Worm (Caenorhabditis elegans): ENCODE measurements around the gene hlh-30.

The hlh-30 gene

ce11 chrIV:4021847-4022780 is 12.6 kb downstream of the hlh-30 start:
- TF ChIP-seq unc-62 (GFP tag; optimal IDR thresholded peaks at IDR 0.05): no peak

ce11 chrIV:4019836-4020235 is 14.9 kb downstream of the hlh-30 start:
- no peak for TF ChIP-seq unc-62 (GFP tag; optimal IDR thresholded peaks at IDR 0.05)

ce11 chrIV:4018692-4019387 is 15.9 kb downstream of the hlh-30 start:
- no peak for TF ChIP-seq unc-62 (GFP tag; optimal IDR thresholded peaks at IDR 0.05)

- no peak for TF ChIP-seq unc-62 (GFP tag; optimal IDR thresholded peaks at IDR 0.05)
Measured at ce11 chrIV:4016723-4017122, 18.0 kb downstream of the hlh-30 start.

- no peak for TF ChIP-seq unc-62 (GFP tag; optimal IDR thresholded peaks at IDR 0.05)
Measured at ce11 chrIV:4015660-4016059, 19.1 kb downstream of the hlh-30 start.

ce11 chrIV:4014341-4014826 is 20.4 kb downstream of the hlh-30 start:
- TF ChIP-seq unc-62 (GFP tag; optimal IDR thresholded peaks at IDR 0.05): no peak

ce11 chrIV:4013621-4014020 is 21.1 kb downstream of the hlh-30 start:
- TF ChIP-seq unc-62 (GFP tag; optimal IDR thresholded peaks at IDR 0.05): no peak

ce11 chrIV:4009923-4010322 is 24.8 kb downstream of the hlh-30 start:
- no peak for TF ChIP-seq unc-62 (GFP tag; optimal IDR thresholded peaks at IDR 0.05)

- no peak for TF ChIP-seq unc-62 (GFP tag; optimal IDR thresholded peaks at IDR 0.05)
Measured at ce11 chrIV:4008440-4008839, 26.3 kb downstream of the hlh-30 start.

ce11 chrIV:4007697-4008096 is 27.1 kb downstream of the hlh-30 start, which contains the start of gene W02C12.2:
W02C12.2 (minus strand) TSS chrIV:4007973.
- no peak for TF ChIP-seq unc-62 (GFP tag; optimal IDR thresholded peaks at IDR 0.05)

- TF ChIP-seq unc-62 (GFP tag; optimal IDR thresholded peaks at IDR 0.05): no peak
Measured at ce11 chrIV:4005166-4005565, 29.6 kb downstream of the hlh-30 start.

- no peak for TF ChIP-seq unc-62 (GFP tag; optimal IDR thresholded peaks at IDR 0.05)
Measured at ce11 chrIV:4004221-4004620, 30.5 kb downstream of the hlh-30 start.

- TF ChIP-seq unc-62 (GFP tag; optimal IDR thresholded peaks at IDR 0.05): no peak
Measured at ce11 chrIV:3999662-4000061, 35.1 kb downstream of the hlh-30 start.

ce11 chrIV:3998517-3998916 is 36.2 kb downstream of the hlh-30 start, which contains the start of gene F47C12.8:
F47C12.8 (minus strand) TSS chrIV:3998617.
- TF ChIP-seq unc-62 (GFP tag; optimal IDR thresholded peaks at IDR 0.05): no peak

- TF ChIP-seq unc-62 (GFP tag; optimal IDR thresholded peaks at IDR 0.05): no peak
Measured at ce11 chrIV:3995384-3995783, 39.4 kb downstream of the hlh-30 start, which contains the start of gene F47C12.7. F47C12.7 (minus strand) TSS chrIV:3995484.

- no peak for TF ChIP-seq unc-62 (GFP tag; optimal IDR thresholded peaks at IDR 0.05)
Measured at ce11 chrIV:3994318-3994717, 40.4 kb downstream of the hlh-30 start, which contains the start of gene F47C12.13. F47C12.13 (minus strand) TSS chrIV:3994418.
